Fruit fly (Drosophila melanogaster) whole organism, embryonic: ENCODE results near the gene mtTFB2.

ENCODE experiments used
- CG12071 ChIP-seq: fragments of 200-800 bp; sonication (Bioruptor generic); optimal IDR thresholded peaks from 3 replicates; lab custom pipeline; 2018; ENCODE audit warnings: missing biosample characterization, mild to moderate bottlenecking, missing genetic modification characterization
- CG2889 ChIP-seq: fragments of 200-800 bp; sonication (Bioruptor generic); IDR thresholded peaks from 3 replicates; pipeline ENCODE4 v1.3.6; 2022; ENCODE audit warnings: missing biosample characterization, missing genetic modification characterization
- CG3847 ChIP-seq: fragments of 200-800 bp; sonication (Bioruptor generic); IDR thresholded peaks from 2 replicates; pipeline ENCODE4 v1.3.6; 2022; ENCODE audit warnings: missing biosample characterization, missing genetic modification characterization
- CG8089 ChIP-seq: fragments of 200-800 bp; sonication (Bioruptor generic); optimal IDR thresholded peaks from 3 replicates; lab custom pipeline; 2016; ENCODE audit warnings: missing biosample characterization, missing genetic modification characterization
- CrebB ChIP-seq: fragments of 200-800 bp; sonication (Bioruptor generic); optimal IDR thresholded peaks from 3 replicates; lab custom pipeline; 2018; ENCODE audit warnings: missing biosample characterization, mild to moderate bottlenecking, missing genetic modification characterization
- Ets65A ChIP-seq: fragments of 200-800 bp; sonication (Bioruptor generic); peaks from one replicate; lab custom pipeline; 2016; ENCODE audit warnings: missing biosample characterization, missing genetic modification characterization
- Hr39 ChIP-seq: fragments of >200 bp; optimal IDR thresholded peaks from 2 replicates; lab custom pipeline; 2017
- Oaz ChIP-seq: fragments of 200-800 bp; sonication (Bioruptor generic); IDR thresholded peaks from 2 replicates; pipeline ENCODE4 v1.3.6; 2022; ENCODE audit warnings: missing biosample characterization, missing genetic modification characterization
- Oli ChIP-seq: fragments of 200-800 bp; sonication (Bioruptor generic); optimal IDR thresholded peaks from 2 replicates; lab custom pipeline; 2018; ENCODE audit warnings: missing biosample characterization, mild to moderate bottlenecking, missing genetic modification characterization, moderate library complexity
- Tbp ChIP-seq: fragments of >200 bp; optimal IDR thresholded peaks from 2 replicates; lab custom pipeline; 2018; ENCODE audit warnings: missing biosample characterization, missing genetic modification characterization
- jumu ChIP-seq: fragments of 200-800 bp; sonication (Bioruptor generic); optimal IDR thresholded peaks from 3 replicates; lab custom pipeline; 2016; ENCODE audit warnings: missing biosample characterization, missing genetic modification characterization
- pfk ChIP-seq: fragments of 200-800 bp; sonication (Bioruptor generic); optimal IDR thresholded peaks from 2 replicates; lab custom pipeline; 2018; ENCODE audit warnings: missing biosample characterization, mild to moderate bottlenecking, missing genetic modification characterization, moderate library complexity

DNA sequence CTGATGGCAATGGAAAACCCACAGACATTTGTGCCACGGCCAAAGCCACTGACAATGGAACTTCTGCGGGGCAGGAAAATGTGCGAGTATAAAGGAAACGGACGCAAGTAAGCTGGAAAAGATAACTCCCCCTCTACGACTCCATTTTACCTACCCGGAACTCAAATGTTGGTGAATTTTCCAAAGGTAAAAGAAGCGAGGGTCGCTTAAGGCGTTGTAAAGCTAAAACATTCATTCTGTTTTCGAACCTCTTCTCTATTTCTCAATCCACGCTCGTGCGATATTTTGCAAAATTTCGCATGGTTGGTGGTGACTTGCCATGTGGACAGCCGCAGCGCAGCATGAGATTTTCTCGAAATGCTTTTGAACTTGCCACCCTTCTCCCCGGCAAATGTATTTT lies 11.3 kb downstream of the mtTFB2 start:
- TF ChIP-seq CG8089 (no peak), Tbp (GFP tag; lab: Kevin White, UChicago) (no peak), CG3847 (no peak), Hr39 (lab: Kevin White, UChicago) (no peak), Oaz (GFP tag; lab: Robert Waterston, UW) (no peak), CG12071 (GFP tag; lab: Kevin White, UChicago) (no peak), CG2889 (GFP tag; lab: Robert Waterston, UW) (no peak), pfk (GFP tag; lab: Kevin White, UChicago) (no peak), CrebB (no peak), Oli (tag; lab: Kevin White, UChicago) (no peak), Ets65A (GFP tag; lab: Kevin White, UChicago) (no peak), jumu (GFP tag; lab: Kevin White, UChicago) (no peak)
